Worm (Caenorhabditis elegans): ENCODE data around the gene F23D12.4.
A peak's percentile ranks its signal among the peaks of the same experiment; 100 is the strongest.

The F23D12.4 gene

DNA sequence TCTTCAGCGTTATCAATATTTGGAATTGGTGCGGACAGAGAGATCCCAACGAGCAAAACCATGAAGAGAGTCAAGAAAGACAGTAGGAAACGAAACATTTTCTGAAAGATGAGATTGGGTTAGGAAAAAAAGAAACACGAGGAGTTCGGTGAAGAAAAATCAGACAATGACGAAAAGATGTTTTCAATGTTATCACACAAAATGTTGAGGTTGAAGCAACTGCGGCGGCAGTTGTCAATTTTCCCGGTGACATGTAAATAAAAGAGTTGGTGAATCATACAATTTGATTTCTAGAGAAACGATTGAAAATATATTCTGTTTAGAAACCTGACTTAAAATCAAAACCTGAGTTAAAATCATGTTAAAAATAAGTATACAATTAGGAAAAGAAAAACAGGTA lies 8.9 kb downstream of the F23D12.4 start, which contains the start of gene F23D12.7:
F23D12.7 (minus strand) TSS at position 101 of the 400 bp plus-strand sequence.
- peak; percentile 43 for TF ChIP-seq rnt-1 (tag; optimal IDR thresholded peaks at IDR 0.05)
- TF ChIP-seq aly-2 (tag; optimal IDR thresholded peaks at IDR 0.05), result no peak

DNA sequence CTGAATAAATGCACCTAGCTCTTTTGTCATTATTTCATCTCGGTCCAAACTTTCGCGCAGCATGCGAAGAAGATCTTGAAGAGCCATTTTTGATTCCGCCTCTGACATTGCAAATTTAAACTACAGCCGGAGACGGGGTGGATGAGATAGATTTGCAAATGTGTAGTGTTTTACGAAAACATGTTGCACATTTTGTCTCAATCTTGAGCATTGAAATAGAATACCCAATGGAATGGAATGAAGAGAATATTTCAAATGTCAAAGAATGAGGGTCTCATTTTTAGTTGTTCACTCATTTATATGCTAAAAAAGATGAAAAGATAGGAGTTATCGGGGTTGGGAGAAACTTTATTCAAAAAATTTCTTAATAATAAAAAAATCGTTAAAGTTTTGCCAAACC lies 10.6 kb downstream of the F23D12.4 start, which contains the start of gene Y66C5A.1:
Y66C5A.1 (minus strand) TSS at position 101 of the 400 bp plus-strand sequence.
- no peak for TF ChIP-seq jun-1 (tag; optimal IDR thresholded peaks at IDR 0.05)
- TF ChIP-seq swsn-7 (tag; optimal IDR thresholded peaks at IDR 0.05), result no peak
- TF ChIP-seq lin-13 (GFP tag; optimal IDR thresholded peaks at IDR 0.05), result no peak
- TF ChIP-seq unc-98 (GFP tag; IDR thresholded peaks at IDR 0.05), result no peak
- TF ChIP-seq dsc-1 (tag; optimal IDR thresholded peaks at IDR 0.05), result no peak
- no peak for TF ChIP-seq lir-3 (tag; optimal IDR thresholded peaks at IDR 0.05; ENCODE audit: poor library complexity)
- no peak for TF ChIP-seq tbx-2 (tag; optimal IDR thresholded peaks at IDR 0.05)
- TF ChIP-seq mab-9 (GFP tag; IDR thresholded peaks at IDR 0.05), result no peak
- TF ChIP-seq ztf-4 (tag; optimal IDR thresholded peaks at IDR 0.05), result no peak
- no peak for TF ChIP-seq nhr-90 (tag; optimal IDR thresholded peaks at IDR 0.05; ENCODE audit: poor library complexity)
- no peak for TF ChIP-seq lin-35 (GFP tag; optimal IDR thresholded peaks at IDR 0.05)
- no peak for TF ChIP-seq hlh-17 (GFP tag; optimal IDR thresholded peaks at IDR 0.05; ENCODE audit: borderline replicate concordance)
- no peak for TF ChIP-seq nhr-47 (tag; optimal IDR thresholded peaks at IDR 0.05)

DNA sequence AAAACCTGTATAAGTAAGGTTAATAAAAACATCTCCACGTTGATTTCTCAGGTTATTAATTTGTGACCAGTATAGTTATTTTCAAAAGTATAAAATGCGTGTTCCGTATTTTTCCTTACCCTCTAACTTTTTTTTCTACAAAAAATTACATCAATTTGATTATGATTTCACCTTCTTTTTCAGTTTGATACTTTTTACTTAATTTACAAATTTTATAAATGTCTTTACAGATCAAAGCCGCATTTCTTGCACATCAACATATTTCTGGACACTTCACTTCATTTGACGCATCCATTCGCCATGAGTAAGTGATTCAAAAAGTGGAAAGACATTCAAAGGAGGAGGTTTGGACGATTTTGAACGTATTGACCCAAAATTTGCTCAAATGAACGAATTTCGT lies 15.6 kb downstream of the F23D12.4 start, which contains the start of gene Y66C5A.2:
Y66C5A.2 (plus strand) TSS at position 301 of the 400 bp plus-strand sequence.
- TF ChIP-seq sup-37 (GFP tag; optimal IDR thresholded peaks at IDR 0.05) (no peak), pax-3 (tag; optimal IDR thresholded peaks at IDR 0.05) (no peak), blmp-1 (tag; optimal IDR thresholded peaks at IDR 0.05) (no peak), ceh-88 (GFP tag; IDR thresholded peaks at IDR 0.05) (no peak), unc-98 (GFP tag; IDR thresholded peaks at IDR 0.05) (no peak), nhr-76 (tag; optimal IDR thresholded peaks at IDR 0.05) (no peak), tlp-1 (tag; optimal IDR thresholded peaks at IDR 0.05) (no peak), sptf-1 (tag; optimal IDR thresholded peaks at IDR 0.05) (no peak)

DNA sequence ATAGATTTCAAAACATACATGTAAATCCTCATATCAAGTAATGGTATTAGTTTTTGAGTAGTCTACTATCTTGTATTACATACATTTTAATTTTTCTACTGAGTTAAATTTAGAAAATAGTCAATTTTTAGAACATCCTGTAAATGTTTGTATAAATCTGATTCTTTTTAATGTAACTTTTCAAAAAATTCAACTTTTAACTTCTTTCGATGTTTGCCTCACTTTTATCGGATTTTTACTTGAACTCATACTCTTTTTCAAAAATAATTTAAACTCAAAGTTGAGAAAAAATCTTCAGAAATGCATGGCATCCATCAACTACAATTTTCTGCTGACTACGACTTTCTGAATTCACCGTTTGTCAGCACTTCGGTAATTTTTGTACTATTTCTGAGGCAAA lies 19.7 kb downstream of the F23D12.4 start, which contains the start of gene M163.7:
M163.7 (plus strand) TSS at position 301 of the 400 bp plus-strand sequence.
- no peak for TF ChIP-seq mef-2 (tag; optimal IDR thresholded peaks at IDR 0.05)
- TF ChIP-seq elt-2 (tag; optimal IDR thresholded peaks at IDR 0.05), result no peak
- no peak for TF ChIP-seq hpl-2 (GFP tag; optimal IDR thresholded peaks at IDR 0.05)
- TF ChIP-seq ces-1 (GFP tag; optimal IDR thresholded peaks at IDR 0.05), result no peak
- TF ChIP-seq Y116A8C.19 (tag; optimal IDR thresholded peaks at IDR 0.05; ENCODE audit: borderline replicate concordance), result no peak
- no peak for TF ChIP-seq pag-3 (tag; optimal IDR thresholded peaks at IDR 0.05; ENCODE audit: borderline replicate concordance, insufficient read depth)
- no peak for TF ChIP-seq grh-1 (GFP tag; IDR thresholded peaks at IDR 0.05)
- no peak for TF ChIP-seq ets-5 (GFP tag; IDR thresholded peaks at IDR 0.05)
- no peak for TF ChIP-seq mep-1 (tag; optimal IDR thresholded peaks at IDR 0.05)
- TF ChIP-seq skn-1 (tag; optimal IDR thresholded peaks at IDR 0.05), result no peak
- no peak for TF ChIP-seq pqm-1 (tag; optimal IDR thresholded peaks at IDR 0.05)
- no peak for TF ChIP-seq xbp-1 (tag; optimal IDR thresholded peaks at IDR 0.05)

DNA sequence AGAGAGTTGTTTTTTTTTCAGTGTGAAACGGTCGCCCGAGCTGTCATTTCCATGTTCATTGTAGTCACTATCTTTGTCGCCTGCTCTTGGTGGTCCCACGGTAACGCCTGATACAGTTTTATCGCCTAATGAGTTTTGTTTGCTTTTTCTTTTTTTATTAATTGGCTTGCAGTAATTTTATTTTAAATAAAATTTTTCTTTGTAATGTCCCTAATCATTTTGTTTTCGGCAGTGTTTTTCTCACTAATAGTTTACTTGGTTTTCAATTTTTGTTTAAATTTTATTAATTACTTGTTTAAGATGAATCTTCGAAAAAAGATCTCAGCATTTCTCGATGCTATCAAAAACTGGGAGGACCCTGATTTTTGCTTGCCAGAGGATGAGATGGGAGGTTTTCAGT lies 20.8 kb downstream of the F23D12.4 start, which contains the start of gene M163.22:
M163.22 (plus strand) TSS at position 301 of the 400 bp plus-strand sequence.
- TF ChIP-seq elt-3 (tag; optimal IDR thresholded peaks at IDR 0.05) (no peak), efl-1 (optimal IDR thresholded peaks at IDR 0.05) (no peak), efl-1 (GFP tag; optimal IDR thresholded peaks at IDR 0.05 in 1 of 2) (peak in 1 of 2 experiments; percentile 68), lin-13 (GFP tag; optimal IDR thresholded peaks at IDR 0.05) (no peak), nhr-90 (tag; optimal IDR thresholded peaks at IDR 0.05; ENCODE audit: poor library complexity) (no peak), nhr-84 (tag; optimal IDR thresholded peaks at IDR 0.05) (no peak)
